Worm (Caenorhabditis elegans): ENCODE data around the gene meg-2.

- no peak for TF ChIP-seq nfyb-1 (GFP tag; IDR thresholded peaks at IDR 0.05)
- TF ChIP-seq Y56A3A.18 (GFP tag; IDR thresholded peaks at IDR 0.05) = 0 out of 2 replicates have a peak, but pooled peaks have one; percentile 31
- TF ChIP-seq ama-1 (optimal IDR thresholded peaks at IDR 0.05) = no peak
- TF ChIP-seq ama-1 (GFP tag; optimal IDR thresholded peaks at IDR 0.05) = no peak
- TF ChIP-seq nhr-80 (tag; optimal IDR thresholded peaks at IDR 0.05) = peak; percentile 72
- TF ChIP-seq ztf-25 (GFP tag; IDR thresholded peaks at IDR 0.05) = 0 out of 2 replicates have a peak, but pooled peaks have one; percentile 6
- no peak for TF ChIP-seq cebp-1 (GFP tag; IDR thresholded peaks at IDR 0.05)
- TF ChIP-seq cebp-1 (tag; optimal IDR thresholded peaks at IDR 0.05) = no peak
These were observed 21.0 kb upstream of the meg-2 start for ce11 chrX:13946693-13947583.

Data from whole organism, young adult.